Fruit fly (Drosophila melanogaster): ENCODE data around the gene Sgs4.

Sgs4 gene

DNA sequence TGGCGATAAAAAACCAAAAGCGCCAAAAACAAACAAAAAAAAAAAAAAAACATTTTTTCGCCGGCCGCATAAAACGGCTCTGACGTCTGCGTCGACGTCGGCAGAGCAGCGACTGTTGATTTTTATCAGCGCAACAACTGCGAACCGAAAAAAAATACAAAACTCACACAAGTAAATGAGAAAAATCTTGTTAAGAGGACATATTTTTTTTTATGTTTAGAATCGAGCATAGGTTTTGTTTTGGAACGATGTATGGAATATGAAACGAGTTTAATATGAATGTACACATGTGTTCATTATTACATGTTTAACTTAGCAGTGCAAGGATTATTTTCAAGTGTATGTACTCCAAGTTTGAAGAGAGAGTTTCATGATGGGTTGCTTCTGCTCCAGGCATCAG lies 46.1 kb downstream of the Sgs4 start:
- TF ChIP-seq dac (GFP tag; optimal IDR thresholded peaks at IDR 0.05) (no peak), CG7368 (GFP tag; optimal IDR thresholded peaks at IDR 0.05) (peak; percentile 43), CG11762 (GFP tag; optimal IDR thresholded peaks at IDR 0.05; ENCODE audit: insufficient read depth) (peak; percentile 38), Met (GFP tag; optimal IDR thresholded peaks at IDR 0.05) (peak; percentile 53), fd85E (GFP tag; optimal IDR thresholded peaks at IDR 0.05) (no peak), fkh (GFP tag; optimal IDR thresholded peaks at IDR 0.05) (no peak), CG6792 (GFP tag; optimal IDR thresholded peaks at IDR 0.05) (peak; percentile 18), lz (GFP tag; optimal IDR thresholded peaks at IDR 0.05) (peak; percentile 35), Smox (GFP tag; optimal IDR thresholded peaks at IDR 0.05) (peak; percentile 36), Ets96B (tag; optimal IDR thresholded peaks at IDR 0.05) (peak; percentile 37), net (GFP tag; optimal IDR thresholded peaks at IDR 0.05) (peak; percentile 58), Hr4 (GFP tag; optimal IDR thresholded peaks at IDR 0.05) (peak; percentile 63), eg (GFP tag; IDR thresholded peaks at IDR 0.05) (peak; percentile 41; the same call in 2 of the 3 replicates), CG10669 (GFP tag; optimal IDR thresholded peaks at IDR 0.05) (peak; percentile 26), Hr38 (GFP tag; optimal IDR thresholded peaks at IDR 0.05) (no peak), CG32006 (GFP tag; optimal IDR thresholded peaks at IDR 0.05) (peak; percentile 58), svp (GFP tag) (peak; percentile 70), CG11902 (GFP tag; optimal IDR thresholded peaks at IDR 0.05) (no peak), esn (GFP tag; optimal IDR thresholded peaks at IDR 0.05) (peak; percentile 60), CG6163 (GFP tag; IDR thresholded peaks at IDR 0.05) (peak; percentile 35; the same call in 1 of the 3 replicates), acj6 (GFP tag; optimal IDR thresholded peaks at IDR 0.05) (peak; percentile 61), CG16779 (tag; optimal IDR thresholded peaks at IDR 0.05) (no peak), Eip78C (GFP tag) (peak; percentile 78), CG1621 (tag; optimal IDR thresholded peaks at IDR 0.05) (peak; percentile 47), vri (GFP tag; optimal IDR thresholded peaks at IDR 0.05) (peak; percentile 23), CG6808 (GFP tag; optimal IDR thresholded peaks at IDR 0.05) (no peak), Sox102F (GFP tag; optimal IDR thresholded peaks at IDR 0.05) (peak; percentile 40), pdm3 (GFP tag; optimal IDR thresholded peaks at IDR 0.05) (peak; percentile 67), cyc (GFP tag; optimal IDR thresholded peaks at IDR 0.05) (peak; percentile 0), Eip93F (GFP tag; optimal IDR thresholded peaks at IDR 0.05) (no peak), CG31627 (GFP tag; optimal IDR thresholded peaks at IDR 0.05) (peak; percentile 50), Ets21C (GFP tag; optimal IDR thresholded peaks at IDR 0.05) (peak; percentile 1), fd59A (GFP tag; optimal IDR thresholded peaks at IDR 0.05) (no peak), CG6854 (GFP tag; optimal IDR thresholded peaks at IDR 0.05) (no peak), CG8632 (GFP tag; optimal IDR thresholded peaks at IDR 0.05) (peak; percentile 42), topi (GFP tag; optimal IDR thresholded peaks at IDR 0.05) (peak; percentile 38), Blimp-1 (GFP tag; optimal IDR thresholded peaks at IDR 0.05) (no peak), CG8119 (GFP tag; IDR thresholded peaks at IDR 0.05) (peak; percentile 67), Sox15 (GFP tag; optimal IDR thresholded peaks at IDR 0.05) (peak; percentile 28), dsx (GFP tag; optimal IDR thresholded peaks at IDR 0.05; ENCODE audit: poor library complexity, severe bottlenecking) (no peak), CG3919 (GFP tag; optimal IDR thresholded peaks at IDR 0.05) (peak; percentile 58), CG3032 (tag; optimal IDR thresholded peaks at IDR 0.05) (peak; percentile 22), ss (GFP tag; optimal IDR thresholded peaks at IDR 0.05) (no peak), CG6276 (GFP tag; optimal IDR thresholded peaks at IDR 0.05) (peak; percentile 19), Gug (GFP tag; IDR thresholded peaks at IDR 0.05) (no peak), CG15336 (GFP tag; IDR thresholded peaks at IDR 0.05) (peak; percentile 44; the same call in 1 of the 2 replicates), CG34406 (GFP tag; optimal IDR thresholded peaks at IDR 0.05) (peak; percentile 30), Hr39 (GFP tag; optimal IDR thresholded peaks at IDR 0.05) (peak; percentile 52), achi (GFP tag; optimal IDR thresholded peaks at IDR 0.05) (peak; percentile 53), OdsH (GFP tag; optimal IDR thresholded peaks at IDR 0.05) (peak; percentile 63), Sox14 (GFP tag; optimal IDR thresholded peaks at IDR 0.05) (peak; percentile 43), CG9139 (GFP tag; optimal IDR thresholded peaks at IDR 0.05) (no peak)

Data from whole organism, prepupa.